Worm (Caenorhabditis elegans): ENCODE data around the gene Y54G9A.7.

- TF ChIP-seq nhr-71 (tag; optimal IDR thresholded peaks at IDR 0.05) (peak; percentile 60), pag-3 (tag; optimal IDR thresholded peaks at IDR 0.05; ENCODE audit: borderline replicate concordance, insufficient read depth) (no peak), nhr-237 (tag; optimal IDR thresholded peaks at IDR 0.05) (no peak), nhr-90 (tag; optimal IDR thresholded peaks at IDR 0.05; ENCODE audit: poor library complexity) (no peak), lin-13 (GFP tag; optimal IDR thresholded peaks at IDR 0.05) (no peak), pax-3 (tag; optimal IDR thresholded peaks at IDR 0.05) (no peak), egl-13 (tag; optimal IDR thresholded peaks at IDR 0.05) (no peak), ama-1 (optimal IDR thresholded peaks at IDR 0.05) (no peak), egl-27 (tag; optimal IDR thresholded peaks at IDR 0.05) (no peak), mep-1 (tag; optimal IDR thresholded peaks at IDR 0.05) (no peak), dpl-1 (GFP tag; optimal IDR thresholded peaks at IDR 0.05) (no peak), zag-1 (tag; optimal IDR thresholded peaks at IDR 0.05) (no peak), nhr-76 (tag; optimal IDR thresholded peaks at IDR 0.05) (no peak)
These were observed 30.6 kb upstream of the Y54G9A.7 start for ce11 chrII:13756232-13756631.

Measured in whole organism, L1 larva.